Worm (Caenorhabditis elegans) whole organism, L3 larva: ENCODE results near the gene C55A6.7.

Source experiments
- ceh-82 ChIP-seq: fragments of 150-350 bp; optimal IDR thresholded peaks from 2 replicates; lab custom pipeline; 2014; ENCODE audit warnings: missing biosample characterization, missing genetic modification characterization
- lin-15B ChIP-seq: fragments of 150-350 bp; optimal IDR thresholded peaks from 2 replicates; lab custom pipeline; 2014; ENCODE audit warnings: missing biosample characterization, missing genetic modification characterization
- lin-39 ChIP-seq: fragments of 150-350 bp; optimal IDR thresholded peaks from 2 replicates; lab custom pipeline; 2018; ENCODE audit warnings: missing biosample characterization, missing genetic modification reagents, missing genetic modification characterization
- mdl-1 ChIP-seq: fragments of 150-350 bp; optimal IDR thresholded peaks from 2 replicates; lab custom pipeline; 2014; ENCODE audit warnings: missing biosample characterization, missing genetic modification characterization
- nhr-12 ChIP-seq: fragments of 150-350 bp; optimal IDR thresholded peaks from 2 replicates; lab custom pipeline; 2014; ENCODE audit warnings: missing biosample characterization, missing genetic modification characterization
- nhr-23 ChIP-seq: fragments of 150-350 bp; optimal IDR thresholded peaks from 2 replicates; lab custom pipeline; 2014; ENCODE audit warnings: missing biosample characterization, missing genetic modification reagents, missing genetic modification characterization
- nhr-76 ChIP-seq: fragments of 150-350 bp; sonication (generic microtip); optimal IDR thresholded peaks from 5 replicates; lab custom pipeline; 2014; ENCODE audit warnings: missing biosample characterization, missing genetic modification characterization
- pha-4 ChIP-seq: fragments of 150-350 bp; optimal IDR thresholded peaks from 2 replicates; lab custom pipeline; 2014; ENCODE audit warnings: missing biosample characterization, missing genetic modification reagents, missing genetic modification characterization
- pqm-1 ChIP-seq: fragments of 150-350 bp; optimal IDR thresholded peaks from 2 replicates; lab custom pipeline; 2017; ENCODE audit warnings: missing biosample characterization, missing genetic modification characterization, inconsistent platforms
- snpc-4 ChIP-seq: fragments of 150-350 bp; optimal IDR thresholded peaks from 2 replicates; lab custom pipeline; 2014; ENCODE audit warnings: missing biosample characterization, missing genetic modification characterization
- zag-1 ChIP-seq: fragments of 150-350 bp; optimal IDR thresholded peaks from 2 replicates; lab custom pipeline; 2014; ENCODE audit warnings: missing biosample characterization, missing genetic modification characterization
- ztf-11 ChIP-seq: fragments of 150-350 bp; optimal IDR thresholded peaks from 2 replicates; lab custom pipeline; 2014; ENCODE audit warnings: missing biosample characterization, missing genetic modification characterization
- ztf-4 ChIP-seq: fragments of 150-350 bp; optimal IDR thresholded peaks from 2 replicates; lab custom pipeline; 2014; ENCODE audit warnings: missing biosample characterization, missing genetic modification characterization

ce11 chrV:11484404-11484803 lies 35.9 kb downstream of the C55A6.7 start:
- TF ChIP-seq lin-15B (tag; lab: Kevin White, UChicago) (no peak), ceh-82 (tag; lab: Kevin White, UChicago) (no peak), ztf-4 (tag; lab: Kevin White, UChicago) (no peak), snpc-4 (tag; lab: Kevin White, UChicago) (no peak), pqm-1 (tag; lab: Kevin White, UChicago) (no peak), mdl-1 (no peak), nhr-23 (tag; lab: Kevin White, UChicago) (no peak), pha-4 (no peak), lin-39 (tag; lab: Kevin White, UChicago) (no peak), zag-1 (tag; lab: Kevin White, UChicago) (no peak), nhr-12 (no peak), ztf-11 (no peak), nhr-76 (tag; lab: Kevin White, UChicago) (no peak)
